Fruit fly (Drosophila melanogaster): Measurements from ENCODE around the gene Uch-L5.

Uch-L5 gene

DNA sequence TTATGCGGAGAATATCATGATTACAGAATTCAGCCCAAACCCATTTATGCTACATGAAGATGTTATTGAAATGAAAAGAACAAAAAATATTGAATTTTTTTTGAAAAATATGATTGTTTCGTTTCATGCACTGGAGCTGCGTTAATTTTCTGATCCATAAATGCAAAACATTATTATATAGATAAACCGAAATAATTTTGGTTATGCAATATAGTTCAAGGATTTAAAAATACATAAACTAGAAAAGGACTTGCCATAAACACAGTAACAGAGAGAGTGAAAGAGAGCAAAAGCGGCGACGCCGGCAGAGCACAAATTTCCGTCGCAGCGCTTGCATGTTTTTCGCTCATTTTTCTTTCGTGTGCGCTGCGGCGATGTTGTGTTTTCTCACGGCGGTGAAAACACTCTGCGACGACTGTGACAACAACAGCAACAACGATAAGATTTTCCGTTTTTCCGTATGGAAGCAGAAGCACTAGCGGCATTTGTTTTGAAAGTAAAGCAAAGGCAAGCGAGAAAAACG, 14.5 kb downstream of the Uch-L5 start:
- peak; percentile 66 to 84 for TF ChIP-seq ss (GFP tag; optimal IDR thresholded peaks at IDR 0.05)
- TF ChIP-seq esn (GFP tag; optimal IDR thresholded peaks at IDR 0.05), result peak; percentile 93
- TF ChIP-seq OdsH (GFP tag; optimal IDR thresholded peaks at IDR 0.05), result peak; percentile 91
- TF ChIP-seq cyc (GFP tag; optimal IDR thresholded peaks at IDR 0.05), result peak; percentile 80
- peak; percentile 56 for TF ChIP-seq Sox15 (GFP tag; optimal IDR thresholded peaks at IDR 0.05)
- TF ChIP-seq Gug (GFP tag; IDR thresholded peaks at IDR 0.05), result peak; percentile 87
- TF ChIP-seq lz (GFP tag; optimal IDR thresholded peaks at IDR 0.05), result peak; percentile 90
- TF ChIP-seq pdm3 (GFP tag; optimal IDR thresholded peaks at IDR 0.05), result peak; percentile 91
- TF ChIP-seq Smox (GFP tag; optimal IDR thresholded peaks at IDR 0.05), result peak; percentile 89
- peak; percentile 96 for TF ChIP-seq CG32006 (GFP tag; optimal IDR thresholded peaks at IDR 0.05)
- peak; percentile 76 for TF ChIP-seq Eip93F (GFP tag; optimal IDR thresholded peaks at IDR 0.05)
- TF ChIP-seq CG6792 (GFP tag; optimal IDR thresholded peaks at IDR 0.05), result peak; percentile 86
- TF ChIP-seq salr (GFP tag; optimal IDR thresholded peaks at IDR 0.05), result peak; percentile 70 to 93
- peak; percentile 80 for TF ChIP-seq Blimp-1 (GFP tag; optimal IDR thresholded peaks at IDR 0.05)
- TF ChIP-seq fkh (GFP tag; optimal IDR thresholded peaks at IDR 0.05), result peak; percentile 29
- peak; percentile 79 for TF ChIP-seq CG10631 (GFP tag; optimal IDR thresholded peaks at IDR 0.05)
- peak; percentile 81 for TF ChIP-seq CG11762 (GFP tag; optimal IDR thresholded peaks at IDR 0.05; ENCODE audit: insufficient read depth)
- peak; percentile 99 for TF ChIP-seq Eip78C (GFP tag)
- TF ChIP-seq CG34406 (GFP tag; optimal IDR thresholded peaks at IDR 0.05), result peak; percentile 87
- TF ChIP-seq net (GFP tag; optimal IDR thresholded peaks at IDR 0.05), result peak; percentile 91
- TF ChIP-seq CG7368 (GFP tag; optimal IDR thresholded peaks at IDR 0.05), result peak; percentile 80
- peak; percentile 81 for TF ChIP-seq fd59A (GFP tag; optimal IDR thresholded peaks at IDR 0.05)
- TF ChIP-seq Met (GFP tag; optimal IDR thresholded peaks at IDR 0.05), result peak; percentile 90
- peak; percentile 96 for TF ChIP-seq Hr4 (GFP tag; optimal IDR thresholded peaks at IDR 0.05)
- peak; percentile 89 for TF ChIP-seq CG3919 (GFP tag; optimal IDR thresholded peaks at IDR 0.05)
- peak; percentile 52 for TF ChIP-seq CG8319 (GFP tag; optimal IDR thresholded peaks at IDR 0.05)
- peak; percentile 92 for TF ChIP-seq Lpt (GFP tag; optimal IDR thresholded peaks at IDR 0.05)
- TF ChIP-seq acj6 (GFP tag; optimal IDR thresholded peaks at IDR 0.05), result peak; percentile 87
- peak; percentile 83 for TF ChIP-seq vri (GFP tag; optimal IDR thresholded peaks at IDR 0.05)
- peak; percentile 97 for TF ChIP-seq CG6276 (GFP tag; optimal IDR thresholded peaks at IDR 0.05)
- peak; percentile 87 for TF ChIP-seq CG6163 (GFP tag; IDR thresholded peaks at IDR 0.05)
- peak; percentile 83 for TF ChIP-seq fd85E (GFP tag; optimal IDR thresholded peaks at IDR 0.05)
- TF ChIP-seq spab (GFP tag; optimal IDR thresholded peaks at IDR 0.05), result peak; percentile 85
- TF ChIP-seq CG15336 (GFP tag; IDR thresholded peaks at IDR 0.05), result peak; percentile 95
- peak; percentile 90 for TF ChIP-seq CG16779 (tag; optimal IDR thresholded peaks at IDR 0.05)
- peak; percentile 88 for TF ChIP-seq CG4318 (GFP tag; optimal IDR thresholded peaks at IDR 0.05)
- peak; percentile 89 for TF ChIP-seq Sox102F (GFP tag; optimal IDR thresholded peaks at IDR 0.05)
- peak; percentile 85 for TF ChIP-seq dsx (GFP tag; optimal IDR thresholded peaks at IDR 0.05; ENCODE audit: poor library complexity, severe bottlenecking)
- peak; percentile 91 for TF ChIP-seq CG3032 (tag; optimal IDR thresholded peaks at IDR 0.05)
- peak; percentile 59 for TF ChIP-seq CG11902 (GFP tag; optimal IDR thresholded peaks at IDR 0.05)
- no peak for TF ChIP-seq Hr38 (GFP tag; optimal IDR thresholded peaks at IDR 0.05)
- TF ChIP-seq Ets21C (GFP tag; optimal IDR thresholded peaks at IDR 0.05), result peak; percentile 76
- TF ChIP-seq CG8632 (GFP tag; optimal IDR thresholded peaks at IDR 0.05), result peak; percentile 83
- peak; percentile 77 for TF ChIP-seq CG31627 (GFP tag; optimal IDR thresholded peaks at IDR 0.05)
- peak; percentile 90 for TF ChIP-seq eg (GFP tag; IDR thresholded peaks at IDR 0.05)
- TF ChIP-seq CG6854 (GFP tag; optimal IDR thresholded peaks at IDR 0.05), result peak; percentile 85
- TF ChIP-seq Ets96B (tag; optimal IDR thresholded peaks at IDR 0.05), result peak; percentile 92
- TF ChIP-seq svp (GFP tag), result peak; percentile 95
- TF ChIP-seq CG6808 (GFP tag; optimal IDR thresholded peaks at IDR 0.05), result peak; percentile 83
- peak; percentile 64 for TF ChIP-seq Hr39 (GFP tag; optimal IDR thresholded peaks at IDR 0.05)
- TF ChIP-seq topi (GFP tag; optimal IDR thresholded peaks at IDR 0.05), result peak; percentile 89

Data from whole organism, prepupa.